Fruit fly (Drosophila melanogaster): ENCODE data around the gene eIF4E1.

The eIF4E1 gene

dm6 chr3L:9397156-9397555, 5.1 kb downstream of the eIF4E1 start:
- no peak for TF ChIP-seq rn (GFP tag; IDR thresholded peaks at IDR 0.05)
- no peak for TF ChIP-seq CG13204 (GFP tag; optimal IDR thresholded peaks at IDR 0.05)
- peak; percentile 49 for TF ChIP-seq gl (tag; optimal IDR thresholded peaks at IDR 0.05)
- no peak for TF ChIP-seq CG8159 (tag; optimal IDR thresholded peaks at IDR 0.05)
- no peak for TF ChIP-seq CG12605 (GFP tag; IDR thresholded peaks at IDR 0.05)
- TF ChIP-seq D1 (tag; optimal IDR thresholded peaks at IDR 0.05) = no peak
- no peak for TF ChIP-seq CG17806 (tag; optimal IDR thresholded peaks at IDR 0.05)
- no peak for TF ChIP-seq Ets98B (GFP tag; IDR thresholded peaks at IDR 0.05)
- peak; percentile 29 for TF ChIP-seq Pif1A (GFP tag; optimal IDR thresholded peaks at IDR 0.05)
- no peak for TF ChIP-seq CG15710 (tag; optimal IDR thresholded peaks at IDR 0.05)
- no peak for TF ChIP-seq CG8301 (tag; optimal IDR thresholded peaks at IDR 0.05)
- TF ChIP-seq CG14655 (GFP tag; optimal IDR thresholded peaks at IDR 0.05) = peak; percentile 22
- no peak for TF ChIP-seq Snoo (tag; optimal IDR thresholded peaks at IDR 0.05)
- no peak for TF ChIP-seq CG9948 (tag; optimal IDR thresholded peaks at IDR 0.05)
- TF ChIP-seq CG10348 (GFP tag; IDR thresholded peaks at IDR 0.05) = no peak
- peak; percentile 54; the same call in 1 of the 3 replicates for TF ChIP-seq CG4496 (GFP tag; IDR thresholded peaks at IDR 0.05)
- no peak for TF ChIP-seq CG34367 (tag; optimal IDR thresholded peaks at IDR 0.05)
- TF ChIP-seq CG32121 (GFP tag; IDR thresholded peaks at IDR 0.05) = peak; percentile 51; the same call in 1 of the 2 replicates
- no peak for TF ChIP-seq fd96Ca (GFP tag; IDR thresholded peaks at IDR 0.05)
- TF ChIP-seq Pif1B (GFP tag; optimal IDR thresholded peaks at IDR 0.05) = peak; percentile 12
- no peak for TF ChIP-seq EcR (GFP tag; optimal IDR thresholded peaks at IDR 0.05)

dm6 chr3L:9396704-9397103, 5.6 kb downstream of the eIF4E1 start:
- TF ChIP-seq CG12605 (GFP tag; IDR thresholded peaks at IDR 0.05) (peak; percentile 30; the same call in 1 of the 2 replicates), fd96Ca (GFP tag; IDR thresholded peaks at IDR 0.05) (no peak), EcR (GFP tag; optimal IDR thresholded peaks at IDR 0.05) (peak; percentile 33)

- TF ChIP-seq EcR (GFP tag; optimal IDR thresholded peaks at IDR 0.05) = no peak
- no peak for TF ChIP-seq fd96Ca (GFP tag; IDR thresholded peaks at IDR 0.05)
- no peak for TF ChIP-seq CG34367 (tag; optimal IDR thresholded peaks at IDR 0.05)
- no peak for TF ChIP-seq Ets98B (GFP tag; IDR thresholded peaks at IDR 0.05)
- TF ChIP-seq CG15710 (tag; optimal IDR thresholded peaks at IDR 0.05) = no peak
- no peak for TF ChIP-seq CG32121 (GFP tag; IDR thresholded peaks at IDR 0.05)
- no peak for TF ChIP-seq CG14655 (GFP tag; optimal IDR thresholded peaks at IDR 0.05)
- TF ChIP-seq CG10348 (GFP tag; IDR thresholded peaks at IDR 0.05) = no peak
- TF ChIP-seq Pif1B (GFP tag; optimal IDR thresholded peaks at IDR 0.05) = no peak
- TF ChIP-seq D1 (tag; optimal IDR thresholded peaks at IDR 0.05) = no peak
These were observed 6.2 kb downstream of the eIF4E1 start for dm6 chr3L:9396038-9396437.

dm6 chr3L:9391340-9391980, 10.8 kb downstream of the eIF4E1 start:
- TF ChIP-seq EcR (GFP tag; optimal IDR thresholded peaks at IDR 0.05) (peak; percentile 33), Ets98B (GFP tag; IDR thresholded peaks at IDR 0.05) (no peak), CG32121 (GFP tag; IDR thresholded peaks at IDR 0.05) (no peak)

dm6 chr3L:9384445-9385079, 17.7 kb downstream of the eIF4E1 start:
- TF ChIP-seq CG17806 (tag; optimal IDR thresholded peaks at IDR 0.05) (no peak), EcR (GFP tag; optimal IDR thresholded peaks at IDR 0.05) (peak; percentile 76)

dm6 chr3L:9383345-9384075, 18.8 kb downstream of the eIF4E1 start, which contains the start of gene Hsp27:
Gene Hsp27, plus strand, starts transcription at chr3L:9384063.
- TF ChIP-seq CG10348 (GFP tag; IDR thresholded peaks at IDR 0.05) = peak; percentile 99
- TF ChIP-seq CG32121 (GFP tag; IDR thresholded peaks at IDR 0.05) = peak; percentile 100
- TF ChIP-seq CG9948 (tag; optimal IDR thresholded peaks at IDR 0.05) = peak; percentile 100
- peak; percentile 100 for TF ChIP-seq CG17806 (tag; optimal IDR thresholded peaks at IDR 0.05)
- TF ChIP-seq CG8301 (tag; optimal IDR thresholded peaks at IDR 0.05) = peak; percentile 100
- TF ChIP-seq D1 (tag; optimal IDR thresholded peaks at IDR 0.05) = peak; percentile 100
- TF ChIP-seq Pif1A (GFP tag; optimal IDR thresholded peaks at IDR 0.05) = peak; percentile 100
- peak; percentile 99 for TF ChIP-seq rn (GFP tag; IDR thresholded peaks at IDR 0.05)
- peak; percentile 100 for TF ChIP-seq CG14655 (GFP tag; optimal IDR thresholded peaks at IDR 0.05)
- TF ChIP-seq CG4496 (GFP tag; IDR thresholded peaks at IDR 0.05) = peak; percentile 100
- TF ChIP-seq CG8159 (tag; optimal IDR thresholded peaks at IDR 0.05) = peak; percentile 100
- peak; percentile 96 for TF ChIP-seq EcR (GFP tag; optimal IDR thresholded peaks at IDR 0.05)
- TF ChIP-seq CG13204 (GFP tag; optimal IDR thresholded peaks at IDR 0.05) = peak; percentile 98
- peak; percentile 99 for TF ChIP-seq CG34367 (tag; optimal IDR thresholded peaks at IDR 0.05)
- peak; percentile 100 for TF ChIP-seq Snoo (tag; optimal IDR thresholded peaks at IDR 0.05)
- TF ChIP-seq Pif1B (GFP tag; optimal IDR thresholded peaks at IDR 0.05) = peak; percentile 100
- TF ChIP-seq fd96Ca (GFP tag; IDR thresholded peaks at IDR 0.05) = peak; percentile 100
- peak; percentile 99 for TF ChIP-seq gl (tag; optimal IDR thresholded peaks at IDR 0.05)
- TF ChIP-seq CG15710 (tag; optimal IDR thresholded peaks at IDR 0.05) = peak; percentile 100
- peak; percentile 100 for TF ChIP-seq Ets98B (GFP tag; IDR thresholded peaks at IDR 0.05)
- TF ChIP-seq CG12605 (GFP tag; IDR thresholded peaks at IDR 0.05) = peak; percentile 100

Measured in whole organism, pupa.